Fruit fly (Drosophila melanogaster) whole organism, embryonic: ENCODE results near the gene Sce.

Source experiments
- Atf6 ChIP-seq: fragments of 200-800 bp; sonication (Bioruptor generic); IDR thresholded peaks from 2 replicates; pipeline ENCODE4 v1.3.6; 2022; ENCODE audit warnings: missing biosample characterization, missing genetic modification characterization
- B-H2 ChIP-seq: fragments of 200-800 bp; sonication (Bioruptor generic); optimal IDR thresholded peaks from 2 replicates; lab custom pipeline; 2018; ENCODE audit warnings: missing biosample characterization, mild to moderate bottlenecking, missing genetic modification characterization
- CG11696 ChIP-seq: fragments of 200-800 bp; sonication (Bioruptor generic); IDR thresholded peaks from 2 replicates; pipeline ENCODE4 v1.3.6; 2022; ENCODE audit warnings: missing biosample characterization, missing genetic modification characterization
- CG12391 ChIP-seq: fragments of 200-800 bp; sonication (Bioruptor generic); optimal IDR thresholded peaks from 3 replicates; lab custom pipeline; 2018; ENCODE audit warnings: missing biosample characterization, mild to moderate bottlenecking, missing genetic modification characterization, moderate library complexity
- CG13424 ChIP-seq: fragments of 200-800 bp; sonication (Bioruptor generic); optimal IDR thresholded peaks from 2 replicates; lab custom pipeline; 2019; ENCODE audit warnings: missing biosample characterization, mild to moderate bottlenecking, missing genetic modification characterization, moderate library complexity
- CG14667 ChIP-seq: fragments of 200-800 bp; sonication (Bioruptor generic); IDR thresholded peaks from 2 replicates; pipeline ENCODE4 v1.3.6; 2022; ENCODE audit warnings: missing biosample characterization, missing genetic modification characterization
- CG17359 ChIP-seq: fragments of 200-800 bp; sonication (Bioruptor generic); optimal IDR thresholded peaks from 3 replicates; lab custom pipeline; 2018; ENCODE audit warnings: missing biosample characterization, mild to moderate bottlenecking, missing genetic modification characterization, moderate library complexity
- CG17568 ChIP-seq: fragments of 200-800 bp; sonication (Bioruptor generic); optimal IDR thresholded peaks from 2 replicates; lab custom pipeline; 2018; ENCODE audit warnings: missing biosample characterization, mild to moderate bottlenecking, missing genetic modification characterization, moderate library complexity
- CG2129 ChIP-seq: fragments of 200-800 bp; sonication (Bioruptor generic); IDR thresholded peaks from 2 replicates; pipeline ENCODE4 v1.3.6; 2022; ENCODE audit warnings: missing biosample characterization, missing genetic modification characterization; ENCODE audit not compliant: partially characterized antibody
- CG2199 ChIP-seq: fragments of 200-800 bp; sonication (Bioruptor generic); IDR thresholded peaks from 3 replicates; pipeline ENCODE4 v1.3.6; 2022; ENCODE audit warnings: missing biosample characterization, missing genetic modification characterization
- CG2202 ChIP-seq: fragments of 200-800 bp; sonication (Bioruptor generic); optimal IDR thresholded peaks from 2 replicates; lab custom pipeline; 2018; ENCODE audit warnings: missing biosample characterization, mild to moderate bottlenecking, missing genetic modification characterization
- CG30020 ChIP-seq: fragments of 200-800 bp; optimal IDR thresholded peaks from 2 replicates; lab custom pipeline; 2019; ENCODE audit warnings: missing biosample characterization, mild to moderate bottlenecking, missing genetic modification characterization, moderate library complexity
- CG34224 ChIP-seq: fragments of 200-800 bp; sonication (Bioruptor generic); IDR thresholded peaks from 3 replicates; pipeline ENCODE4 v1.3.6; 2022; ENCODE audit warnings: missing biosample characterization, missing genetic modification characterization; ENCODE audit not compliant: partially characterized antibody
- CG3726 ChIP-seq: fragments of 200-800 bp; sonication (Bioruptor generic); IDR thresholded peaks from 3 replicates; pipeline ENCODE4, ENCODE4 v1.3.6; 2022; ENCODE audit warnings: missing biosample characterization, missing genetic modification characterization
- CG4854 ChIP-seq: fragments of 200-800 bp; sonication (Bioruptor generic); optimal IDR thresholded peaks from 2 replicates; lab custom pipeline; 2016; ENCODE audit warnings: missing biosample characterization, missing genetic modification characterization, inconsistent platforms
- CG6813 ChIP-seq: fragments of 200-800 bp; sonication (Bioruptor generic); optimal IDR thresholded peaks from 2 replicates; lab custom pipeline; 2017; ENCODE audit warnings: missing biosample characterization, missing genetic modification characterization, mild to moderate bottlenecking, moderate library complexity, missing genetic modification reagents
- CG7839 ChIP-seq: fragments of 200-800 bp; sonication (Bioruptor generic); optimal IDR thresholded peaks from 3 replicates; lab custom pipeline; 2018; ENCODE audit warnings: missing biosample characterization, mild to moderate bottlenecking, missing genetic modification characterization, moderate library complexity
- CG8089 ChIP-seq: fragments of 200-800 bp; sonication (Bioruptor generic); optimal IDR thresholded peaks from 3 replicates; lab custom pipeline; 2016; ENCODE audit warnings: missing biosample characterization, missing genetic modification characterization
- CG8924 ChIP-seq: fragments of 200-800 bp; optimal IDR thresholded peaks from 3 replicates; lab custom pipeline; 2019; ENCODE audit warnings: missing biosample characterization, mild to moderate bottlenecking, missing genetic modification characterization, moderate library complexity
- CG8944 ChIP-seq: fragments of 200-800 bp; sonication (Bioruptor generic); optimal IDR thresholded peaks from 3 replicates; lab custom pipeline; 2016; ENCODE audit warnings: missing biosample characterization, missing genetic modification characterization
- CG9215 ChIP-seq: fragments of 200-800 bp; sonication (Bioruptor generic); IDR thresholded peaks from 2 replicates; pipeline ENCODE4 v1.3.6; 2022; ENCODE audit warnings: missing biosample characterization, missing genetic modification characterization
- D19B ChIP-seq: fragments of 200-800 bp; sonication (Bioruptor generic); optimal IDR thresholded peaks from 2 replicates; lab custom pipeline; 2017; ENCODE audit warnings: missing biosample characterization, mild to moderate bottlenecking, missing genetic modification characterization
- Doc3 ChIP-seq: fragments of 200-800 bp; sonication (Bioruptor generic); IDR thresholded peaks from 3 replicates; pipeline ENCODE4 v1.3.6; 2022; ENCODE audit warnings: missing biosample characterization, missing genetic modification characterization; ENCODE audit not compliant: partially characterized antibody
- E2f2 ChIP-seq: fragments of 200-800 bp; sonication (Bioruptor generic); IDR thresholded peaks from 2 replicates; pipeline ENCODE4 v1.3.6; 2022; ENCODE audit warnings: missing biosample characterization, missing genetic modification characterization
- ERR ChIP-seq: fragments of 200-800 bp; sonication (Bioruptor generic); optimal IDR thresholded peaks from 2 replicates; lab custom pipeline; 2016; ENCODE audit warnings: missing biosample characterization, missing genetic modification characterization
- HLH4C ChIP-seq: fragments of 200-800 bp; sonication (Bioruptor generic); IDR thresholded peaks from 3 replicates; pipeline ENCODE4 v1.3.6; 2022; ENCODE audit warnings: missing biosample characterization, missing genetic modification characterization; ENCODE audit not compliant: partially characterized antibody
- Hr51 ChIP-seq, 2 experiments: fragments of 200-800 bp; sonication (Bioruptor generic); optimal IDR thresholded peaks; 2 replicates in 1 of 2; 3 replicates in 1 of 2; lab custom pipeline; 2016 to 2018; ENCODE audit warnings: missing biosample characterization in 2 of 2, missing genetic modification characterization in 2 of 2, mild to moderate bottlenecking in 1 of 2, moderate library complexity in 1 of 2
- bab2 ChIP-seq: fragments of 200-800 bp; sonication (Bioruptor generic); optimal IDR thresholded peaks from 2 replicates; lab custom pipeline; 2016; ENCODE audit warnings: missing biosample characterization, missing genetic modification characterization
- bsh ChIP-seq, 2 experiments: fragments of 200-800 bp; sonication (Bioruptor generic); optimal IDR thresholded peaks; 2 replicates each; lab custom pipeline; 2017 to 2018; ENCODE audit warnings: mild to moderate bottlenecking in 2 of 2, missing biosample characterization in 2 of 2, missing genetic modification characterization in 2 of 2, moderate library complexity in 1 of 2
- btn ChIP-seq: fragments of 200-800 bp; sonication (Bioruptor generic); optimal IDR thresholded peaks from 2 replicates; lab custom pipeline; 2016; ENCODE audit warnings: missing biosample characterization, missing genetic modification characterization
- caup ChIP-seq: fragments of 200-800 bp; sonication (Bioruptor generic); optimal IDR thresholded peaks from 3 replicates; lab custom pipeline; 2017; ENCODE audit warnings: missing biosample characterization, mild to moderate bottlenecking, missing genetic modification characterization, moderate library complexity; ENCODE audit not compliant: severe bottlenecking
- ci ChIP-seq: fragments of 200-800 bp; sonication (Bioruptor generic); IDR thresholded peaks from 3 replicates; pipeline ENCODE4 v1.3.6; 2022; ENCODE audit warnings: missing biosample characterization, missing genetic modification characterization
- crp ChIP-seq, 2 experiments: fragments of 200-800 bp; sonication (Bioruptor generic); optimal IDR thresholded peaks; 2 replicates in 1 of 2; 3 replicates in 1 of 2; lab custom pipeline; 2017; ENCODE audit warnings: missing biosample characterization in 2 of 2, missing genetic modification characterization in 2 of 2, mild to moderate bottlenecking in 1 of 2, moderate library complexity in 1 of 2
- dysf ChIP-seq: fragments of 200-800 bp; sonication (Bioruptor generic); IDR thresholded peaks from 3 replicates; pipeline ENCODE4 v1.3.6; 2022; ENCODE audit warnings: missing biosample characterization, missing genetic modification characterization
- gcm ChIP-seq: fragments of 200-800 bp; sonication (Bioruptor generic); optimal IDR thresholded peaks from 2 replicates; lab custom pipeline; 2019; ENCODE audit warnings: missing biosample characterization, mild to moderate bottlenecking, missing genetic modification characterization, moderate library complexity
- gsb-n ChIP-seq: fragments of 200-800 bp; sonication (Bioruptor generic); optimal IDR thresholded peaks from 3 replicates; lab custom pipeline; 2018; ENCODE audit warnings: missing biosample characterization, mild to moderate bottlenecking, missing genetic modification characterization
- hbn ChIP-seq: fragments of 200-800 bp; sonication (Bioruptor generic); IDR thresholded peaks from 2 replicates; pipeline ENCODE4 v1.3.6; 2022; ENCODE audit warnings: missing biosample characterization, missing genetic modification characterization; ENCODE audit not compliant: partially characterized antibody
- jumu ChIP-seq: fragments of 200-800 bp; sonication (Bioruptor generic); optimal IDR thresholded peaks from 3 replicates; lab custom pipeline; 2016; ENCODE audit warnings: missing biosample characterization, missing genetic modification characterization
- kah ChIP-seq: fragments of 200-800 bp; sonication (Bioruptor generic); optimal IDR thresholded peaks from 2 replicates; lab custom pipeline; 2018; ENCODE audit warnings: missing biosample characterization, mild to moderate bottlenecking, missing genetic modification characterization
- repo ChIP-seq: fragments of 200-800 bp; sonication (Bioruptor generic); optimal IDR thresholded peaks from 2 replicates; lab custom pipeline; 2016; ENCODE audit warnings: missing biosample characterization, missing genetic modification characterization
- rib ChIP-seq: fragments of 200-800 bp; sonication (Bioruptor generic); IDR thresholded peaks from 2 replicates; pipeline ENCODE4 v1.3.6; 2022; ENCODE audit warnings: missing biosample characterization, missing genetic modification characterization
- row ChIP-seq: fragments of 200-800 bp; sonication (Bioruptor generic); IDR thresholded peaks from 3 replicates; pipeline ENCODE4 v1.3.6; 2022; ENCODE audit warnings: missing biosample characterization, missing genetic modification characterization
- run ChIP-seq: fragments of 200-800 bp; sonication (Bioruptor generic); optimal IDR thresholded peaks from 3 replicates; lab custom pipeline; 2018; ENCODE audit warnings: missing biosample characterization, mild to moderate bottlenecking, missing genetic modification characterization
- sr ChIP-seq: fragments of 200-800 bp; sonication (Bioruptor generic); IDR thresholded peaks from 3 replicates; pipeline ENCODE4 v1.3.6; 2022; ENCODE audit warnings: missing biosample characterization, missing genetic modification characterization
- tna ChIP-seq: fragments of 200-800 bp; sonication (Bioruptor generic); IDR thresholded peaks from 2 replicates; pipeline ENCODE4 v1.3.6; 2022; ENCODE audit warnings: missing biosample characterization, missing genetic modification characterization; ENCODE audit not compliant: partially characterized antibody
- wdn ChIP-seq: fragments of 200-800 bp; sonication (Bioruptor generic); IDR thresholded peaks from 2 replicates; pipeline ENCODE4 v1.3.6; 2022; ENCODE audit warnings: missing biosample characterization, missing genetic modification characterization
- zen2 ChIP-seq: fragments of 200-800 bp; sonication (Bioruptor generic); IDR thresholded peaks from 3 replicates; pipeline ENCODE4 v1.3.6; 2022; ENCODE audit warnings: missing biosample characterization, missing genetic modification characterization; ENCODE audit not compliant: partially characterized antibody
- zfh2 ChIP-seq: fragments of 200-800 bp; sonication (Bioruptor generic); optimal IDR thresholded peaks from 2 replicates; lab custom pipeline; 2016; ENCODE audit warnings: missing biosample characterization, missing genetic modification characterization

The Sce gene

dm6 chr3R:27636010-27636584, 45.7 kb downstream of the Sce start, which contains the start of the genes CG5611 and Mtl (continued):
- TF ChIP-seq ERR (GFP tag; lab: Kevin White, UChicago) (peak; percentile 94), E2f2 (GFP tag; lab: Robert Waterston, UW) (peak; percentile 93), gsb-n (peak; percentile 100), gcm (GFP tag; lab: Kevin White, UChicago) (peak; percentile 99), CG12391 (tag; lab: Kevin White, UChicago) (peak; percentile 100), CG7839 (peak; percentile 100), caup (GFP tag; lab: Kevin White, UChicago) (peak; percentile 99), wdn (GFP tag; lab: Robert Waterston, UW) (peak; percentile 100), CG8944 (GFP tag; lab: Kevin White, UChicago) (peak; percentile 97), CG13424 (tag; lab: Kevin White, UChicago) (peak; percentile 100), CG9215 (GFP tag; lab: Robert Waterston, UW) (peak; percentile 99), row (peak; percentile 100), CG14667 (GFP tag; lab: Robert Waterston, UW) (peak; percentile 100), CG6813 (peak; percentile 99), btn (GFP tag; lab: Kevin White, UChicago) (peak; percentile 87), zfh2 (GFP tag; lab: Kevin White, UChicago) (peak; percentile 99), bsh (GFP tag; optimal IDR thresholded peaks at IDR 0.05; lab: Kevin White, UChicago) (peak; percentile 93 to 100), sr (peak; percentile 99), CG11696 (GFP tag; lab: Robert Waterston, UW) (peak; percentile 98), dysf (GFP tag; lab: Robert Waterston, UW) (peak; percentile 100), CG2199 (GFP tag; lab: Robert Waterston, UW) (peak; percentile 100), CG8089 (GFP tag; lab: Kevin White, UChicago) (peak; percentile 96), CG17568 (GFP tag; lab: Kevin White, UChicago) (peak; percentile 99), ci (peak; percentile 100), crp (GFP tag; optimal IDR thresholded peaks at IDR 0.05; lab: Kevin White, UChicago) (peak; percentile 26 to 80), Atf6 (GFP tag; lab: Robert Waterston, UW) (peak; percentile 100), CG34224 (GFP tag; lab: Robert Waterston, UW) (no peak), kah (GFP tag; lab: Kevin White, UChicago) (peak; percentile 98), D19B (GFP tag; lab: Kevin White, UChicago) (peak; percentile 98), B-H2 (peak; percentile 100), run (tag; lab: Kevin White, UChicago) (peak; percentile 99), HLH4C (0 out of 3 replicates have a peak, but pooled peaks have one; percentile 10), CG2129 (no peak), bab2 (GFP tag; lab: Kevin White, UChicago) (peak; percentile 98), Hr51 (GFP tag; optimal IDR thresholded peaks at IDR 0.05; lab: Kevin White, UChicago) (peak; percentile 98 to 100), CG8924 (peak; percentile 100), zen2 (no peak), CG4854 (GFP tag; lab: Kevin White, UChicago) (peak; percentile 99), CG30020 (peak; percentile 93), hbn (GFP tag; lab: Robert Waterston, UW) (peak; percentile 35; the same call in 1 of the 2 replicates), Doc3 (GFP tag; lab: Robert Waterston, UW) (0 out of 3 replicates have a peak, but pooled peaks have one; percentile 35), CG3726 (GFP tag; lab: Robert Waterston, UW) (peak; percentile 100), CG2202 (tag; lab: Kevin White, UChicago) (peak; percentile 100), CG17359 (tag; lab: Kevin White, UChicago) (peak; percentile 100), repo (GFP tag; lab: Kevin White, UChicago) (peak; percentile 96), jumu (GFP tag; lab: Kevin White, UChicago) (peak; percentile 97), tna (GFP tag; lab: Robert Waterston, UW) (no peak), rib (peak; percentile 100)
